Worm (Caenorhabditis elegans) whole organism, mixed stage, embryonic: ENCODE measurements around the gene F54E2.1.

Source experiments
- M03D4.4 ChIP-seq: sonication (generic microtip); optimal IDR thresholded peaks from 2 replicates; lab custom pipeline; 2017; ENCODE audit warnings: mild to moderate bottlenecking, missing genetic modification characterization, missing compliant biosample characterization
- bed-3 ChIP-seq: fragments of 200-800 bp; sonication (Bioruptor generic); optimal IDR thresholded peaks from 3 replicates; lab custom pipeline; 2018; ENCODE audit warnings: mild to moderate bottlenecking, missing genetic modification characterization, moderate library complexity, missing compliant biosample characterization
- blmp-1 ChIP-seq: fragments of 150-350 bp; optimal IDR thresholded peaks from 2 replicates; lab custom pipeline; 2014; ENCODE audit warnings: missing biosample characterization, missing genetic modification characterization
- ceh-39 ChIP-seq: fragments of 150-350 bp; optimal IDR thresholded peaks from 2 replicates; lab custom pipeline; 2014; ENCODE audit warnings: missing biosample characterization, missing genetic modification characterization
- ceh-43 ChIP-seq: fragments of 200-800 bp; sonication (Bioruptor generic); optimal IDR thresholded peaks from 2 replicates; lab custom pipeline; 2018; ENCODE audit warnings: mild to moderate bottlenecking, missing genetic modification characterization, moderate library complexity, missing compliant biosample characterization
- ceh-83 ChIP-seq: fragments of 200-800 bp; sonication (Bioruptor generic); optimal IDR thresholded peaks from 2 replicates; lab custom pipeline; 2018; ENCODE audit warnings: mild to moderate bottlenecking, missing genetic modification characterization, missing compliant biosample characterization
- ces-1 ChIP-seq: fragments of 150-350 bp; optimal IDR thresholded peaks from 2 replicates; lab custom pipeline; 2014; ENCODE audit warnings: missing biosample characterization, missing genetic modification reagents, missing genetic modification characterization
- drap-1 ChIP-seq: fragments of 200-800 bp; sonication (Bioruptor generic); optimal IDR thresholded peaks from 3 replicates; lab custom pipeline; 2018; ENCODE audit warnings: mild to moderate bottlenecking, missing genetic modification characterization, missing compliant biosample characterization
- elt-1 ChIP-seq: sonication (generic microtip); optimal IDR thresholded peaks from 2 replicates; lab custom pipeline; 2017; ENCODE audit warnings: missing genetic modification characterization, mild to moderate bottlenecking, missing compliant biosample characterization, antibody characterized with exemption, moderate library complexity, borderline replicate concordance; ENCODE audit not compliant: insufficient read depth
- elt-3 ChIP-seq: fragments of 150-350 bp; optimal IDR thresholded peaks from 2 replicates; lab custom pipeline; 2014; ENCODE audit warnings: missing biosample characterization, missing genetic modification characterization
- flh-1 ChIP-seq: fragments of 200-800 bp; sonication (Bioruptor generic); optimal IDR thresholded peaks from 2 replicates; lab custom pipeline; 2018; ENCODE audit warnings: mild to moderate bottlenecking, missing genetic modification characterization, moderate library complexity, missing compliant biosample characterization
- ham-2 ChIP-seq: fragments of 200-800 bp; sonication (Bioruptor generic); optimal IDR thresholded peaks from 2 replicates; lab custom pipeline; 2018; ENCODE audit warnings: mild to moderate bottlenecking, missing genetic modification characterization, missing compliant biosample characterization
- hlh-1 ChIP-seq: fragments of 150-350 bp; optimal IDR thresholded peaks from 2 replicates; lab custom pipeline; 2014; ENCODE audit warnings: missing biosample characterization, missing genetic modification reagents, missing genetic modification characterization
- lin-32 ChIP-seq: fragments of 200-800 bp; sonication (Bioruptor generic); optimal IDR thresholded peaks from 2 replicates; lab custom pipeline; 2018; ENCODE audit warnings: mild to moderate bottlenecking, missing genetic modification characterization, missing compliant biosample characterization
- lsy-2 ChIP-seq: fragments of 150-350 bp; optimal IDR thresholded peaks from 2 replicates; lab custom pipeline; 2014; ENCODE audit warnings: missing biosample characterization, missing genetic modification characterization
- mab-5 ChIP-seq: fragments of 150-350 bp; optimal IDR thresholded peaks from 2 replicates; lab custom pipeline; 2014; ENCODE audit warnings: missing biosample characterization, missing genetic modification characterization
- mep-1 ChIP-seq: fragments of 150-350 bp; optimal IDR thresholded peaks from 2 replicates; lab custom pipeline; 2017; ENCODE audit warnings: missing biosample characterization, missing genetic modification reagents, missing genetic modification characterization, inconsistent platforms
- mls-2 ChIP-seq: sonication (generic microtip); optimal IDR thresholded peaks from 2 replicates; lab custom pipeline; 2016; ENCODE audit warnings: mild to moderate bottlenecking, missing genetic modification characterization, moderate library complexity, missing compliant biosample characterization
- nhr-12 ChIP-seq: fragments of 150-350 bp; optimal IDR thresholded peaks from 2 replicates; lab custom pipeline; 2014; ENCODE audit warnings: missing biosample characterization, missing genetic modification characterization
- nhr-2 ChIP-seq: fragments of 150-350 bp; optimal IDR thresholded peaks from 2 replicates; lab custom pipeline; 2014; ENCODE audit warnings: missing biosample characterization, missing genetic modification characterization
- nhr-237 ChIP-seq: fragments of 150-350 bp; optimal IDR thresholded peaks from 2 replicates; lab custom pipeline; 2014; ENCODE audit warnings: missing biosample characterization, missing genetic modification characterization
- nhr-28 ChIP-seq: fragments of 150-350 bp; optimal IDR thresholded peaks from 2 replicates; lab custom pipeline; 2014; ENCODE audit warnings: missing biosample characterization, missing genetic modification characterization
- nhr-76 ChIP-seq: sonication (generic microtip); optimal IDR thresholded peaks from 2 replicates; lab custom pipeline; 2017; ENCODE audit warnings: missing biosample characterization, missing genetic modification characterization
- pha-4 ChIP-seq: fragments of 150-350 bp; optimal IDR thresholded peaks from 2 replicates; lab custom pipeline; 2018; ENCODE audit warnings: missing biosample characterization, missing genetic modification reagents, missing genetic modification characterization
- sem-2 ChIP-seq: fragments of 200-800 bp; sonication (Bioruptor generic); optimal IDR thresholded peaks from 2 replicates; lab custom pipeline; 2018; ENCODE audit warnings: mild to moderate bottlenecking, missing genetic modification characterization, missing compliant biosample characterization
- snpc-4 ChIP-seq: fragments of 150-350 bp; optimal IDR thresholded peaks from 2 replicates; lab custom pipeline; 2014; ENCODE audit warnings: missing biosample characterization, missing genetic modification characterization
- sptf-1 ChIP-seq: sonication (generic microtip); optimal IDR thresholded peaks from 2 replicates; lab custom pipeline; 2017; ENCODE audit warnings: mild to moderate bottlenecking, missing genetic modification characterization, moderate library complexity, missing compliant biosample characterization
- tbx-8 ChIP-seq: fragments of 200-800 bp; sonication (Bioruptor generic); optimal IDR thresholded peaks from 2 replicates; lab custom pipeline; 2018; ENCODE audit warnings: mild to moderate bottlenecking, missing genetic modification characterization, moderate library complexity, missing compliant biosample characterization
- unc-120 ChIP-seq: sonication (generic microtip); optimal IDR thresholded peaks from 2 replicates; lab custom pipeline; 2017; ENCODE audit warnings: missing genetic modification characterization, missing compliant biosample characterization; ENCODE audit not compliant: poor library complexity, severe bottlenecking
- unc-39 ChIP-seq: fragments of 150-350 bp; optimal IDR thresholded peaks from 2 replicates; lab custom pipeline; 2014; ENCODE audit warnings: missing biosample characterization, missing genetic modification characterization
- unc-62 ChIP-seq: fragments of 150-350 bp; optimal IDR thresholded peaks from 2 replicates; lab custom pipeline; 2014; ENCODE audit warnings: missing biosample characterization, missing genetic modification reagents, missing genetic modification characterization
- zip-8 ChIP-seq: fragments of 150-350 bp; optimal IDR thresholded peaks from 2 replicates; lab custom pipeline; 2014; ENCODE audit warnings: missing biosample characterization, missing genetic modification characterization

The F54E2.1 gene

ce11 chrV:2810164-2810563, at the start of gene F54E2.1:
F54E2.1 (plus strand) TSS chrV:2810398.
- TF ChIP-seq M03D4.4 (tag; lab: Kevin White, UChicago) (no peak), ces-1 (no peak), unc-39 (no peak), sem-2 (no peak), ham-2 (no peak), nhr-237 (tag; lab: Kevin White, UChicago) (no peak), unc-120 (tag; lab: Kevin White, UChicago) (no peak), tbx-8 (GFP tag; lab: Kevin White, UChicago) (no peak), elt-1 (tag; lab: Kevin White, UChicago) (no peak), sptf-1 (tag; lab: Kevin White, UChicago) (no peak), mep-1 (no peak), nhr-76 (tag; lab: Kevin White, UChicago) (no peak), elt-3 (tag; lab: Kevin White, UChicago) (no peak), zip-8 (tag; lab: Kevin White, UChicago) (no peak), ceh-43 (GFP tag; lab: Kevin White, UChicago) (no peak), nhr-2 (no peak), lin-32 (GFP tag; lab: Kevin White, UChicago) (no peak)
- TF ChIP-seq, all 35 proteins: peak for 0

ce11 chrV:2761470-2761869, 48.7 kb upstream of the F54E2.1 start:
- TF ChIP-seq ceh-43 (GFP tag; lab: Kevin White, UChicago), result no peak
- TF ChIP-seq ces-1, result no peak
- TF ChIP-seq unc-120 (tag; lab: Kevin White, UChicago), result no peak
- no peak for TF ChIP-seq elt-3 (tag; lab: Kevin White, UChicago)
- no peak for TF ChIP-seq bed-3
- no peak for TF ChIP-seq lin-32 (GFP tag; lab: Kevin White, UChicago)
- TF ChIP-seq ceh-83 (GFP tag; lab: Kevin White, UChicago), result no peak
- TF ChIP-seq pha-4 (tag; lab: Kevin White, UChicago), result no peak
- TF ChIP-seq unc-39, result no peak
- no peak for TF ChIP-seq flh-1
- no peak for TF ChIP-seq nhr-12 (tag; lab: Kevin White, UChicago)
- TF ChIP-seq mab-5, result no peak
- TF ChIP-seq nhr-28 (tag; lab: Kevin White, UChicago), result no peak
- TF ChIP-seq tbx-8 (GFP tag; lab: Kevin White, UChicago), result no peak
- TF ChIP-seq lsy-2 (tag; lab: Kevin White, UChicago), result no peak
- TF ChIP-seq unc-62 (GFP tag; lab: Kevin White, UChicago), result no peak
- TF ChIP-seq, all 35 proteins: peak for 0

ce11 chrV:2763105-2763504, 47.1 kb upstream of the F54E2.1 start, which contains the start of gene R05D8.7:
R05D8.7 (minus strand) TSS chrV:2763208.
- TF ChIP-seq hlh-1 (tag; lab: Kevin White, UChicago), result no peak
- TF ChIP-seq snpc-4 (tag; lab: Kevin White, UChicago), result no peak
- no peak for TF ChIP-seq sptf-1 (tag; lab: Kevin White, UChicago)
- no peak for TF ChIP-seq blmp-1
- TF ChIP-seq M03D4.4 (tag; lab: Kevin White, UChicago), result no peak
- no peak for TF ChIP-seq mab-5
- TF ChIP-seq sem-2, result no peak
- no peak for TF ChIP-seq flh-1
- TF ChIP-seq pha-4 (tag; lab: Kevin White, UChicago), result no peak
- TF ChIP-seq nhr-28 (tag; lab: Kevin White, UChicago), result no peak
- TF ChIP-seq nhr-76 (tag; lab: Kevin White, UChicago), result no peak
- no peak for TF ChIP-seq mep-1
- TF ChIP-seq ceh-39, result no peak

- no peak for TF ChIP-seq M03D4.4 (tag; lab: Kevin White, UChicago)
- TF ChIP-seq ceh-39, result no peak
- TF ChIP-seq pha-4 (tag; lab: Kevin White, UChicago), result no peak
- no peak for TF ChIP-seq lsy-2 (tag; lab: Kevin White, UChicago)
- TF ChIP-seq lin-32 (GFP tag; lab: Kevin White, UChicago), result no peak
- no peak for TF ChIP-seq nhr-28 (tag; lab: Kevin White, UChicago)
- no peak for TF ChIP-seq nhr-76 (tag; lab: Kevin White, UChicago)
- TF ChIP-seq ham-2, result no peak
- TF ChIP-seq mls-2, result no peak
- TF ChIP-seq mab-5, result no peak
- TF ChIP-seq ceh-43 (GFP tag; lab: Kevin White, UChicago), result no peak
Measured at ce11 chrV:2765052-2765451, 45.1 kb upstream of the F54E2.1 start, which contains the start of gene dhs-14. dhs-14 (minus strand) TSS chrV:2765200.

- TF ChIP-seq unc-120 (tag; lab: Kevin White, UChicago) (no peak), snpc-4 (tag; lab: Kevin White, UChicago) (no peak), hlh-1 (tag; lab: Kevin White, UChicago) (no peak), flh-1 (no peak), elt-1 (tag; lab: Kevin White, UChicago) (no peak), tbx-8 (GFP tag; lab: Kevin White, UChicago) (no peak), drap-1 (GFP tag; lab: Kevin White, UChicago) (no peak), pha-4 (tag; lab: Kevin White, UChicago) (no peak), ham-2 (no peak), elt-3 (tag; lab: Kevin White, UChicago) (no peak)
- TF ChIP-seq, all 35 proteins: peak for 0
Measured at ce11 chrV:2767465-2767864, 42.7 kb upstream of the F54E2.1 start, which contains the start of gene R05D8.9. R05D8.9 (minus strand) TSS chrV:2767565.
